Fruit fly (Drosophila melanogaster) Kc167 (cell line): ENCODE data around the gene Adar.

ENCODE experiments used
- Myc ChIP-seq: fragments of >200 bp; optimal IDR thresholded peaks from 2 replicates; lab custom pipeline; 2017; ENCODE audit warnings: missing external identifiers
- Sin3A ChIP-seq: fragments of >200 bp; optimal IDR thresholded peaks from 2 replicates; lab custom pipeline; 2018; ENCODE audit warnings: missing external identifiers
- h ChIP-seq: fragments of >200 bp; optimal IDR thresholded peaks from 3 replicates; lab custom pipeline; 2018; ENCODE audit warnings: missing external identifiers
- insv ChIP-seq: fragments of >200 bp; optimal IDR thresholded peaks from 3 replicates; lab custom pipeline; 2018; ENCODE audit warnings: missing external identifiers
- psq ChIP-seq: fragments of >200 bp; optimal IDR thresholded peaks from 2 replicates; lab custom pipeline; 2017; ENCODE audit warnings: missing external identifiers
- ttk ChIP-seq: sonication (Bioruptor generic); optimal IDR thresholded peaks from 2 replicates; lab custom pipeline; 2017; ENCODE audit warnings: missing external identifiers

Gene Adar

DNA sequence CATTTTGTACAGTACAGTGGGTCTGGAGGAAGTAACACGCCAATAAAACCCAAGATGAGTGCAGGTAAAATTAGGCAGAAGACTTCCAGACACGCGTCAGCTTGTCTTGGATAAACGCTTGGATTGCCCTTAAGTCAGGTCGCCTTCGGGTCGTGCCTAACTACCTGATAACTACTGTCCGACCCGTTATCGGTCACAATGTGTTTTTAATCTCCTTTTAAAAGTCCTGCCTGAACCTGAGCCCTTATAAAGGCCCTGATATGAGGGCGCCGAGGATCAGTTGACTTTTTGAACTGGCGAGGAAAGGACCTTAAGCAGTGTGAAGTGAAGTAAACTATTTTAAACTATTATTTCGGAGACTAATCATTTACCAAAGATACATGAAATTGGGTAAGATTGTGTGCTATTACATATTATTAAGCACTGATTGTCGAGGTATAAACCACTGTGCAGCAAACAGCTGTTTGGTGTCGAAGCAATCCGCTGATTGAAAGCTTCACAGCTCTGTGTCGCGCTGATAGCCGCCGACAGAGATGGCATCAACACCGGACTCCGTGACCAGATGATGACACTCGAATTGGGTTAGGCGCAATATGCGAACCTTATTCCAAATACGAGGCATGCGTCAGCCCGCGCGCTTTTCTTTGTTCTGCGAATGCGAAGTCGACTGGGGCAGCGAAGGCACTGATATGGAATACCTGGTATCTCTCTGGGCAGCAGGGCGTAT is 50.5 kb downstream of the Adar start:
- TF ChIP-seq ttk (lab: Kevin White, UChicago), result no peak
- no peak for TF ChIP-seq Myc (lab: Kevin White, UChicago)
- TF ChIP-seq Sin3A (lab: Kevin White, UChicago), result no peak
- TF ChIP-seq h (lab: Kevin White, UChicago), result no peak
- TF ChIP-seq psq (lab: Kevin White, UChicago), result no peak
- no peak for TF ChIP-seq insv (lab: Kevin White, UChicago)

DNA sequence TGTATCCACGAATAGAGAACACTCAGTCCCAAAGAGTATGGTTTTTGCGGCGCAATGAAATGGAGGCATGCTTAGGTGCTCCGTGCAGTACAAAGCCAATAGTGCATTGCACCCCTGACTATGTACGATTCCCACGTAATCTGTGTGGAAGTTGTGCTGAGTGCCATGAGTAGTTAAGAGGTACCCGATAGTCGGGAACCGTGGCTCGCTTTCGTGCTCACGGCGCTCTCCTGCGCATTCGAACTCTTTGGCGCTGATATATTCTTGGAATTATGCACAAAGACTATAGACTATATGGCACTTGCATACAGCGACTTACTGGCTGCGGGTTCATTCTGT is 51.1 kb downstream of the Adar start:
- TF ChIP-seq h (lab: Kevin White, UChicago) (no peak), Myc (lab: Kevin White, UChicago) (no peak), insv (lab: Kevin White, UChicago) (no peak), Sin3A (lab: Kevin White, UChicago) (no peak), psq (lab: Kevin White, UChicago) (no peak), ttk (lab: Kevin White, UChicago) (no peak)

DNA sequence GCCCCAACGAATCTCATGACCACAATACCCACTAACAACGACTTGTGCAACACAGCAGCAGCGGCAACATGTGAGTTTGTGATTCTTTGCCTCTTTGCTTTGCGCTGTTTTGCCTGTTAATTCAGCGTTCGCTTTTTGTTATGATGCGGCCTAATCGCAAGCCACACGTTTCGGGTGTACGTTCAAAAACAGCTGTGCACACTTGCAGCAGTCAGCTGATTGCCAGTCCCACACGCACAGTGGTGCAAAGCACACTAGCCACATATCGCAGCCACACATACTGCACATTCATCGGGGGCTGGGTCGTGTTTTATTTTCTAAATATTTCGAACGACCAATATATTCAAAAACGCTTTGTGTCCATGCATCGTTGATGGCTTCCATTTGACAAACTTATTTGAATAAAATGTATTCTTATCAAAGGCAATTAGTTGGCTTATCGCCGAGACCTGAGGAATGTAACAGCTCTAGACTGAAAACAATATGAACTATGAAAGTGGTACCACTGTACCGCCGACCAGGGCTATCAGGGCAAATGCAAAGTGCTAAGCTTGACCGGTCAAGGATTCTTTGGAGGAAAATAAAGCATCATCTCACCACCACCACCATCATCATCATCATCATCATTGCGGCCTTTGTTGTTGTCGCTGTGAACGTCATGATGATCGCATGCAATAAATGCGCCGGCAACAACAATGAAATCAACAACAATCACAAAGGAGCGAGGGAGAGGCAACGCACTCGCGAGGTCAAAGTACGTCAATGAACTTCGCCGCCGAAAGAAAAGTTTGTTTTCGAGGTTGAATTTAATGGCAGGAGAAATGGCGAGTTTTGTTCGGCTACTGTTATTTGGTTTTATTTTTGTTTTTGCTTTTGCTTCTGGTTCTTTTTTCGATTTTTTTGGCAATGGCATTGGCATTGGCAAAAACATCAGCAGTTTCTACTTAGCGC is 52.7 kb downstream of the Adar start:
- TF ChIP-seq h (lab: Kevin White, UChicago) (no peak), Sin3A (lab: Kevin White, UChicago) (no peak), ttk (lab: Kevin White, UChicago) (no peak), Myc (lab: Kevin White, UChicago) (no peak), psq (lab: Kevin White, UChicago) (no peak), insv (lab: Kevin White, UChicago) (no peak)

dm6 chrX:1828097-1828496 is 54.6 kb downstream of the Adar start:
- no peak for TF ChIP-seq h (lab: Kevin White, UChicago)
- TF ChIP-seq Sin3A (lab: Kevin White, UChicago), result no peak
- TF ChIP-seq insv (lab: Kevin White, UChicago), result no peak
- no peak for TF ChIP-seq psq (lab: Kevin White, UChicago)
- TF ChIP-seq Myc (lab: Kevin White, UChicago), result no peak
- no peak for TF ChIP-seq ttk (lab: Kevin White, UChicago)

- no peak for TF ChIP-seq psq (lab: Kevin White, UChicago)
Measured at dm6 chrX:1830396-1831218, 57.1 kb downstream of the Adar start.

dm6 chrX:1831219-1831555 is 57.7 kb downstream of the Adar start:
- no peak for TF ChIP-seq ttk (lab: Kevin White, UChicago)
- no peak for TF ChIP-seq Myc (lab: Kevin White, UChicago)
- no peak for TF ChIP-seq psq (lab: Kevin White, UChicago)
- no peak for TF ChIP-seq insv (lab: Kevin White, UChicago)
- no peak for TF ChIP-seq Sin3A (lab: Kevin White, UChicago)
- TF ChIP-seq h (lab: Kevin White, UChicago), result no peak

- no peak for TF ChIP-seq h (lab: Kevin White, UChicago)
Measured at dm6 chrX:1832699-1833098, 59.2 kb downstream of the Adar start.

DNA sequence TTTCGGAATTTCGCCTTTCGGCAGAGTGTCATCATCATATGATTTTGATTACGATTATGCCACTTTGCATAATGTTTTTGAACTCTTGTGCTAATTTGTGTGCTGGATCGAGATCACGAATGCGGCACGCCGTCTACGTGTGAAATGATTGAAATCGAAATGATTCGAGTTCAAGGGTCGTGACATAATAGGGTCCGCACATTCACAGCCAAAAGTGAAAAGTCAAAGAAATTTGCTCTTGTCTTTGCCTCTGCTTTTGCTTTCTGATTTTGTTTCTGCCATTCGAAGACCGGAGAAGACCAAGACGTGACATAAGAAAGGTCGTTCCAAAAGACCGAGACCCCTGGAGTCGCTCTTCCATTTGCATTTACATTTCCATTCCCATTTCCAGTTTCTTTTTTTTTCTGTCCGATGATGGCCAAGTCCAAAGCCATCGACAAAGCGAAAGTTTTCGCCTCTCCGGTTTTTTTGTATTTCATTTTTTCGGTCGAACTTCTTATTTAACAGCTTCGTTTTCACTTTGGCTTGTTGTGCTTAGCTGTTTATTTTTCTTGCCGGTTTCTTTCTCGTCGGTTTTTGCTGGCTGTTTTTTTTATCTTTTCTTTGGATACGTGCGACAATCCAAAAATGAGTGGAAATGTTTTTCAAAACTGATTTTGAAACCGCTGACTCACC is 61.3 kb downstream of the Adar start:
- TF ChIP-seq h (lab: Kevin White, UChicago) (no peak), insv (lab: Kevin White, UChicago) (no peak), ttk (lab: Kevin White, UChicago) (no peak), Sin3A (lab: Kevin White, UChicago) (no peak), Myc (lab: Kevin White, UChicago) (no peak), psq (lab: Kevin White, UChicago) (no peak)
